Fruit fly (Drosophila melanogaster) whole organism, prepupa: ENCODE data around the gene Cad87A.

Source experiments
- Blimp-1 ChIP-seq: fragments of 200-800 bp; sonication (Bioruptor generic); optimal IDR thresholded peaks from 3 replicates; lab custom pipeline; 2017; ENCODE audit warnings: missing biosample characterization, missing genetic modification characterization, mild to moderate bottlenecking, moderate library complexity, missing genetic modification reagents
- CG10669 ChIP-seq: fragments of 200-800 bp; sonication (Bioruptor generic); optimal IDR thresholded peaks from 3 replicates; lab custom pipeline; 2018; ENCODE audit warnings: missing biosample characterization, mild to moderate bottlenecking, missing genetic modification characterization, moderate library complexity
- CG11762 ChIP-seq: fragments of 200-800 bp; sonication (Bioruptor generic); optimal IDR thresholded peaks from 3 replicates; lab custom pipeline; 2016; ENCODE audit warnings: missing biosample characterization, missing genetic modification characterization; ENCODE audit not compliant: insufficient read depth
- CG11902 ChIP-seq: fragments of 200-800 bp; sonication (Bioruptor generic); optimal IDR thresholded peaks from 3 replicates; lab custom pipeline; 2016; ENCODE audit warnings: missing biosample characterization, missing genetic modification characterization
- CG15336 ChIP-seq: fragments of 200-800 bp; sonication (Bioruptor generic); IDR thresholded peaks from 2 replicates; pipeline ENCODE4 v1.3.6; 2022; ENCODE audit warnings: missing biosample characterization, missing genetic modification characterization
- CG1621 ChIP-seq: fragments of 200-800 bp; sonication (Bioruptor generic); optimal IDR thresholded peaks from 3 replicates; lab custom pipeline; 2018; ENCODE audit warnings: missing biosample characterization, mild to moderate bottlenecking, missing genetic modification characterization
- CG16779 ChIP-seq: fragments of 200-800 bp; sonication (Bioruptor generic); optimal IDR thresholded peaks from 3 replicates; lab custom pipeline; 2017; ENCODE audit warnings: missing biosample characterization, mild to moderate bottlenecking, missing genetic modification characterization
- CG3032 ChIP-seq: fragments of 200-800 bp; optimal IDR thresholded peaks from 2 replicates; lab custom pipeline; 2019; ENCODE audit warnings: missing biosample characterization, mild to moderate bottlenecking, missing genetic modification characterization, moderate library complexity
- CG31627 ChIP-seq: fragments of 200-800 bp; sonication (Bioruptor generic); optimal IDR thresholded peaks from 3 replicates; lab custom pipeline; 2016; ENCODE audit warnings: missing biosample characterization, missing genetic modification characterization
- CG32006 ChIP-seq: fragments of 200-800 bp; sonication (Bioruptor generic); optimal IDR thresholded peaks from 3 replicates; lab custom pipeline; 2017; ENCODE audit warnings: missing biosample characterization, mild to moderate bottlenecking, missing genetic modification characterization
- CG3919 ChIP-seq: fragments of 200-800 bp; sonication (Bioruptor generic); optimal IDR thresholded peaks from 3 replicates; lab custom pipeline; 2016; ENCODE audit warnings: missing biosample characterization, missing genetic modification characterization
- CG4318 ChIP-seq: fragments of 200-800 bp; sonication (Bioruptor generic); optimal IDR thresholded peaks from 3 replicates; lab custom pipeline; 2017; ENCODE audit warnings: missing biosample characterization, mild to moderate bottlenecking, missing genetic modification characterization
- CG6163 ChIP-seq: fragments of 200-800 bp; sonication (Bioruptor generic); IDR thresholded peaks from 3 replicates; pipeline ENCODE4 v1.3.6; 2022; ENCODE audit warnings: missing biosample characterization, missing genetic modification characterization
- CG6276 ChIP-seq: fragments of 200-800 bp; sonication (Bioruptor generic); optimal IDR thresholded peaks from 2 replicates; lab custom pipeline; 2017; ENCODE audit warnings: missing biosample characterization, mild to moderate bottlenecking, missing genetic modification characterization
- CG6792 ChIP-seq: fragments of 200-800 bp; sonication (Bioruptor generic); optimal IDR thresholded peaks from 3 replicates; lab custom pipeline; 2016; ENCODE audit warnings: missing biosample characterization, missing genetic modification characterization
- CG6808 ChIP-seq: fragments of 200-800 bp; sonication (Bioruptor generic); optimal IDR thresholded peaks from 3 replicates; lab custom pipeline; 2017; ENCODE audit warnings: missing biosample characterization, missing genetic modification characterization, mild to moderate bottlenecking, moderate library complexity, missing genetic modification reagents
- CG6854 ChIP-seq: fragments of 200-800 bp; sonication (Bioruptor generic); optimal IDR thresholded peaks from 2 replicates; lab custom pipeline; 2017; ENCODE audit warnings: missing biosample characterization, mild to moderate bottlenecking, missing genetic modification characterization
- CG7368 ChIP-seq: fragments of 200-800 bp; sonication (Bioruptor generic); optimal IDR thresholded peaks from 3 replicates; lab custom pipeline; 2016; ENCODE audit warnings: missing biosample characterization, missing genetic modification characterization
- CG8119 ChIP-seq: fragments of 200-800 bp; sonication (Bioruptor generic); IDR thresholded peaks from 3 replicates; pipeline ENCODE4 v1.3.6; 2022; ENCODE audit warnings: missing biosample characterization, missing genetic modification characterization
- CG8319 ChIP-seq: fragments of 200-800 bp; sonication (Bioruptor generic); optimal IDR thresholded peaks from 3 replicates; lab custom pipeline; 2016; ENCODE audit warnings: missing biosample characterization, missing genetic modification characterization
- CG8632 ChIP-seq: fragments of 200-800 bp; sonication (Bioruptor generic); optimal IDR thresholded peaks from 3 replicates; lab custom pipeline; 2016; ENCODE audit warnings: missing biosample characterization, missing genetic modification characterization
- CG9139 ChIP-seq: fragments of 200-800 bp; sonication (Bioruptor generic); optimal IDR thresholded peaks from 3 replicates; lab custom pipeline; 2017; ENCODE audit warnings: missing biosample characterization, mild to moderate bottlenecking, missing genetic modification characterization
- Eip75B ChIP-seq: fragments of 200-800 bp; sonication (Bioruptor generic); optimal IDR thresholded peaks from 3 replicates; lab custom pipeline; 2016; ENCODE audit warnings: missing biosample characterization, missing genetic modification characterization
- Eip78C ChIP-seq: fragments of 200-800 bp; sonication (Bioruptor generic); peaks from one replicate; lab custom pipeline; 2016; ENCODE audit warnings: missing biosample characterization, missing genetic modification characterization
- Eip93F ChIP-seq: fragments of 200-800 bp; sonication (Bioruptor generic); optimal IDR thresholded peaks from 2 replicates; lab custom pipeline; 2016; ENCODE audit warnings: missing biosample characterization, mild to moderate bottlenecking, missing genetic modification characterization
- Ets21C ChIP-seq: fragments of 200-800 bp; sonication (Bioruptor generic); optimal IDR thresholded peaks from 3 replicates; lab custom pipeline; 2016; ENCODE audit warnings: missing biosample characterization, missing genetic modification characterization
- Ets96B ChIP-seq: fragments of 200-800 bp; optimal IDR thresholded peaks from 2 replicates; lab custom pipeline; 2019; ENCODE audit warnings: missing biosample characterization, mild to moderate bottlenecking, missing genetic modification characterization, moderate library complexity
- Gug ChIP-seq: fragments of 200-800 bp; sonication (Bioruptor generic); IDR thresholded peaks from 2 replicates; pipeline ENCODE4 v1.3.6; 2022; ENCODE audit warnings: missing biosample characterization, missing genetic modification characterization
- Hr38 ChIP-seq: sonication (Bioruptor generic); optimal IDR thresholded peaks from 2 replicates; lab custom pipeline; 2016; ENCODE audit warnings: missing biosample characterization, missing genetic modification characterization
- Hr4 ChIP-seq: fragments of 200-800 bp; sonication (Bioruptor generic); optimal IDR thresholded peaks from 3 replicates; lab custom pipeline; 2016; ENCODE audit warnings: missing biosample characterization, missing genetic modification characterization
- Lpt ChIP-seq: fragments of 200-800 bp; sonication (Bioruptor generic); optimal IDR thresholded peaks from 3 replicates; lab custom pipeline; 2016; ENCODE audit warnings: missing biosample characterization, missing genetic modification characterization
- Met ChIP-seq: fragments of 200-800 bp; sonication (Bioruptor generic); optimal IDR thresholded peaks from 3 replicates; lab custom pipeline; 2016; ENCODE audit warnings: missing biosample characterization, missing genetic modification characterization
- OdsH ChIP-seq: fragments of 200-800 bp; sonication (Bioruptor generic); optimal IDR thresholded peaks from 3 replicates; lab custom pipeline; 2016; ENCODE audit warnings: missing biosample characterization, missing genetic modification characterization
- Smox ChIP-seq: fragments of 200-800 bp; sonication (Bioruptor generic); optimal IDR thresholded peaks from 3 replicates; lab custom pipeline; 2016; ENCODE audit warnings: missing biosample characterization, missing genetic modification characterization
- Sox14 ChIP-seq: fragments of 200-800 bp; sonication (Bioruptor generic); optimal IDR thresholded peaks from 3 replicates; lab custom pipeline; 2016; ENCODE audit warnings: missing biosample characterization, missing genetic modification characterization
- Sox15 ChIP-seq: fragments of 200-800 bp; sonication (Bioruptor generic); optimal IDR thresholded peaks from 3 replicates; lab custom pipeline; 2016; ENCODE audit warnings: missing biosample characterization, missing genetic modification characterization
- achi ChIP-seq: fragments of 200-800 bp; sonication (Bioruptor generic); optimal IDR thresholded peaks from 3 replicates; lab custom pipeline; 2016; ENCODE audit warnings: missing biosample characterization, missing genetic modification characterization
- acj6 ChIP-seq: fragments of 200-800 bp; sonication (Bioruptor generic); optimal IDR thresholded peaks from 3 replicates; lab custom pipeline; 2016; ENCODE audit warnings: missing biosample characterization, missing genetic modification characterization
- cyc ChIP-seq: fragments of 200-800 bp; sonication (Bioruptor generic); optimal IDR thresholded peaks from 3 replicates; lab custom pipeline; 2016; ENCODE audit warnings: missing biosample characterization, missing genetic modification characterization
- dac ChIP-seq: fragments of 200-800 bp; sonication (Bioruptor generic); optimal IDR thresholded peaks from 2 replicates; lab custom pipeline; 2017; ENCODE audit warnings: missing biosample characterization, mild to moderate bottlenecking, missing genetic modification characterization
- dsx ChIP-seq: fragments of 200-800 bp; optimal IDR thresholded peaks from 3 replicates; lab custom pipeline; 2019; ENCODE audit warnings: missing biosample characterization, mild to moderate bottlenecking, missing genetic modification characterization, moderate library complexity; ENCODE audit not compliant: poor library complexity, severe bottlenecking
- eg ChIP-seq: fragments of 200-800 bp; sonication (Bioruptor generic); IDR thresholded peaks from 3 replicates; pipeline ENCODE4 v1.3.6; 2022; ENCODE audit warnings: missing biosample characterization, missing genetic modification characterization
- esn ChIP-seq: fragments of 200-800 bp; sonication (Bioruptor generic); optimal IDR thresholded peaks from 2 replicates; lab custom pipeline; 2016; ENCODE audit warnings: missing biosample characterization, mild to moderate bottlenecking, missing genetic modification characterization, moderate library complexity
- fd59A ChIP-seq: fragments of 200-800 bp; sonication (Bioruptor generic); optimal IDR thresholded peaks from 2 replicates; lab custom pipeline; 2017; ENCODE audit warnings: missing biosample characterization, mild to moderate bottlenecking, missing genetic modification characterization, missing genetic modification reagents
- fd85E ChIP-seq: fragments of 200-800 bp; sonication (Bioruptor generic); optimal IDR thresholded peaks from 3 replicates; lab custom pipeline; 2016; ENCODE audit warnings: missing biosample characterization, missing genetic modification characterization
- fkh ChIP-seq: fragments of 200-800 bp; sonication (Bioruptor generic); optimal IDR thresholded peaks from 3 replicates; lab custom pipeline; 2017; ENCODE audit warnings: missing biosample characterization, mild to moderate bottlenecking, missing genetic modification characterization, moderate library complexity
- net ChIP-seq: fragments of 200-800 bp; sonication (Bioruptor generic); optimal IDR thresholded peaks from 3 replicates; lab custom pipeline; 2016; ENCODE audit warnings: missing biosample characterization, missing genetic modification characterization
- salr ChIP-seq, 2 experiments: fragments of 200-800 bp; sonication (Bioruptor generic); optimal IDR thresholded peaks; 3 replicates each; lab custom pipeline; 2016 to 2018; ENCODE audit warnings: missing biosample characterization in 2 of 2, missing genetic modification characterization in 2 of 2, mild to moderate bottlenecking in 1 of 2
- spab ChIP-seq: fragments of 200-800 bp; sonication (Bioruptor generic); optimal IDR thresholded peaks from 2 replicates; lab custom pipeline; 2017; ENCODE audit warnings: missing biosample characterization, mild to moderate bottlenecking, missing genetic modification characterization, missing genetic modification reagents
- ss ChIP-seq, 2 experiments: fragments of 200-800 bp; sonication (Bioruptor generic); optimal IDR thresholded peaks; 2 replicates in 1 of 2; 3 replicates in 1 of 2; lab custom pipeline; 2017 to 2018; ENCODE audit warnings: mild to moderate bottlenecking in 2 of 2, missing biosample characterization in 2 of 2, missing genetic modification characterization in 2 of 2, moderate library complexity in 1 of 2
- svp ChIP-seq: fragments of 200-800 bp; sonication (Bioruptor generic); peaks from one replicate; lab custom pipeline; 2016; ENCODE audit warnings: missing biosample characterization, missing genetic modification characterization
- vri ChIP-seq: fragments of 200-800 bp; sonication (Bioruptor generic); optimal IDR thresholded peaks from 3 replicates; lab custom pipeline; 2016; ENCODE audit warnings: missing biosample characterization, mild to moderate bottlenecking, missing genetic modification characterization

Gene Cad87A

dm6 chr3R:11974631-11975030 is 25.7 kb upstream of the Cad87A start, which contains the start of gene Tango9:
Gene Tango9 (minus strand): TSS chr3R:11974910.
- TF ChIP-seq Eip75B (GFP tag; lab: Kevin White, UChicago) (peak; percentile 43), CG11762 (peak; percentile 2), CG9139 (GFP tag; lab: Kevin White, UChicago) (no peak), fkh (GFP tag; lab: Kevin White, UChicago) (peak; percentile 66), spab (GFP tag; lab: Kevin White, UChicago) (peak; percentile 8), fd59A (GFP tag; lab: Kevin White, UChicago) (no peak), cyc (peak; percentile 63), Hr38 (GFP tag; lab: Kevin White, UChicago) (no peak), vri (GFP tag; lab: Kevin White, UChicago) (peak; percentile 29), eg (no peak), CG6276 (GFP tag; lab: Kevin White, UChicago) (no peak), salr (GFP tag; optimal IDR thresholded peaks at IDR 0.05; lab: Kevin White, UChicago) (no peak), CG6854 (GFP tag; lab: Kevin White, UChicago) (no peak), Gug (GFP tag; lab: Robert Waterston, UW) (no peak), CG6163 (GFP tag; lab: Robert Waterston, UW) (peak; percentile 63; the same call in 2 of the 3 replicates), CG32006 (no peak), CG31627 (GFP tag; lab: Kevin White, UChicago) (peak; percentile 59), acj6 (GFP tag; lab: Kevin White, UChicago) (peak; percentile 33), Hr4 (GFP tag; lab: Kevin White, UChicago) (peak; percentile 6), CG4318 (GFP tag; lab: Kevin White, UChicago) (no peak), dsx (GFP tag; lab: Kevin White, UChicago) (peak; percentile 24), Eip78C (GFP tag; lab: Kevin White, UChicago) (peak; percentile 76), Ets21C (GFP tag; lab: Kevin White, UChicago) (no peak), CG3919 (peak; percentile 67), CG8119 (GFP tag; lab: Robert Waterston, UW) (no peak), CG15336 (GFP tag; lab: Robert Waterston, UW) (0 out of 2 replicates have a peak, but pooled peaks have one; percentile 25), CG7368 (GFP tag; lab: Kevin White, UChicago) (peak; percentile 38), CG6792 (GFP tag; lab: Kevin White, UChicago) (peak; percentile 35), CG8632 (GFP tag; lab: Kevin White, UChicago) (peak; percentile 12), CG3032 (tag; lab: Kevin White, UChicago) (peak; percentile 21), OdsH (GFP tag; lab: Kevin White, UChicago) (peak; percentile 4), CG11902 (GFP tag; lab: Kevin White, UChicago) (peak; percentile 45), Lpt (GFP tag; lab: Kevin White, UChicago) (no peak), CG8319 (no peak), Met (peak; percentile 58), fd85E (no peak), Eip93F (no peak), Sox15 (GFP tag; lab: Kevin White, UChicago) (no peak), dac (no peak), svp (GFP tag; lab: Kevin White, UChicago) (peak; percentile 84), net (GFP tag; lab: Kevin White, UChicago) (peak; percentile 33), CG6808 (GFP tag; lab: Kevin White, UChicago) (peak; percentile 25), Sox14 (GFP tag; lab: Kevin White, UChicago) (peak; percentile 80), esn (GFP tag; lab: Kevin White, UChicago) (peak; percentile 59), CG1621 (tag; lab: Kevin White, UChicago) (peak; percentile 45), CG16779 (no peak), CG10669 (GFP tag; lab: Kevin White, UChicago) (peak; percentile 1), Ets96B (peak; percentile 47), ss (GFP tag; optimal IDR thresholded peaks at IDR 0.05; lab: Kevin White, UChicago) (peak; percentile 9 to 47), achi (GFP tag; lab: Kevin White, UChicago) (peak; percentile 20), Smox (no peak), Blimp-1 (peak; percentile 29)
